Fruit fly (Drosophila melanogaster) whole organism, adult: ENCODE data around the gene Paics.

ENCODE experiments used
- CG11617 ChIP-seq: fragments of 200-800 bp; sonication (Bioruptor generic); optimal IDR thresholded peaks from 2 replicates; lab custom pipeline; 2017; ENCODE audit warnings: mild to moderate bottlenecking, missing biosample characterization, missing genetic modification reagents, missing genetic modification characterization
- CG14711 ChIP-seq: fragments of 200-800 bp; sonication (Bioruptor generic); optimal IDR thresholded peaks from 2 replicates; lab custom pipeline; 2018; ENCODE audit warnings: missing biosample characterization, mild to moderate bottlenecking, missing genetic modification characterization, moderate library complexity
- CG1620 ChIP-seq: fragments of 200-800 bp; sonication (Bioruptor generic); optimal IDR thresholded peaks from 2 replicates; lab custom pipeline; 2016; ENCODE audit warnings: missing biosample characterization, missing genetic modification characterization
- CG33017 ChIP-seq: fragments of 200-800 bp; sonication (Bioruptor generic); optimal IDR thresholded peaks from 2 replicates; lab custom pipeline; 2018; ENCODE audit warnings: missing biosample characterization, mild to moderate bottlenecking, missing genetic modification characterization, moderate library complexity
- Clk ChIP-seq: fragments of 200-800 bp; sonication (Bioruptor generic); optimal IDR thresholded peaks from 2 replicates; lab custom pipeline; 2017; ENCODE audit warnings: missing biosample characterization, missing genetic modification characterization
- cnc ChIP-seq, 2 experiments: fragments of >200 bp; optimal IDR thresholded peaks; 2 replicates each; lab custom pipeline; 2017
- ovo ChIP-seq: fragments of 200-800 bp; sonication (Bioruptor generic); optimal IDR thresholded peaks from 2 replicates; lab custom pipeline; 2016; ENCODE audit warnings: missing biosample characterization, missing genetic modification characterization
- tj ChIP-seq: fragments of 200-800 bp; sonication (Bioruptor generic); optimal IDR thresholded peaks from 3 replicates; lab custom pipeline; 2017; ENCODE audit warnings: missing biosample characterization, mild to moderate bottlenecking, missing genetic modification characterization, moderate library complexity

- TF ChIP-seq CG14711 (tag; lab: Kevin White, UChicago): no peak
- peak; percentile 38 for TF ChIP-seq tj
- TF ChIP-seq cnc (optimal IDR thresholded peaks at IDR 0.05; lab: Kevin White, UChicago): no peak
- TF ChIP-seq CG33017 (tag; lab: Kevin White, UChicago): no peak
- no peak for TF ChIP-seq CG1620 (GFP tag; lab: Kevin White, UChicago)
- TF ChIP-seq ovo: no peak
- TF ChIP-seq CG11617: no peak
- TF ChIP-seq Clk (GFP tag; lab: Kevin White, UChicago): no peak
These were observed 17.1 kb downstream of the Paics start for dm6 chrX:12743296-12743695.
